Worm (Caenorhabditis elegans): ENCODE data around the gene clec-137.

ce11 chrII:4599838-4600237 is 18.1 kb downstream of the clec-137 start:
- no peak for TF ChIP-seq aly-1 (tag; optimal IDR thresholded peaks at IDR 0.05)
- TF ChIP-seq tra-4 (tag; optimal IDR thresholded peaks at IDR 0.05), result no peak
- TF ChIP-seq ama-1 (optimal IDR thresholded peaks at IDR 0.05), result no peak
- no peak for TF ChIP-seq hmg-4 (GFP tag; optimal IDR thresholded peaks at IDR 0.05)
- TF ChIP-seq scrt-1 (GFP tag; IDR thresholded peaks at IDR 0.05), result no peak
- no peak for TF ChIP-seq flt-1 (GFP tag; IDR thresholded peaks at IDR 0.05)
- no peak for TF ChIP-seq ets-7 (tag; optimal IDR thresholded peaks at IDR 0.05)
- no peak for TF ChIP-seq tbx-11 (GFP tag; IDR thresholded peaks at IDR 0.05)
- no peak for TF ChIP-seq hmbx-1 (tag; optimal IDR thresholded peaks at IDR 0.05)
- TF ChIP-seq F13C5.2 (tag; optimal IDR thresholded peaks at IDR 0.05), result no peak
- TF ChIP-seq ceh-13 (GFP tag; optimal IDR thresholded peaks at IDR 0.05), result no peak
- no peak for TF ChIP-seq B0310.2 (tag; optimal IDR thresholded peaks at IDR 0.05)
- TF ChIP-seq ceh-36 (tag; optimal IDR thresholded peaks at IDR 0.05), result no peak

Measured in whole organism, early embryonic.